Worm (Caenorhabditis elegans) whole organism, young adult: ENCODE measurements around the gene C04E6.7.

Experiments
- B0019.2 ChIP-seq: fragments of 200-800 bp; sonication (Bioruptor generic); conservative IDR thresholded peaks from 2 replicates; pipeline ENCODE4 v1.3.6; 2022; ENCODE audit warnings: missing genetic modification reagents, missing genetic modification characterization, missing compliant biosample characterization
- F57A8.1 ChIP-seq: fragments of 200-800 bp; sonication (Bioruptor generic); optimal IDR thresholded peaks from 2 replicates; lab custom pipeline; 2018; ENCODE audit warnings: mild to moderate bottlenecking, missing genetic modification characterization, moderate library complexity, missing compliant biosample characterization
- Y56A3A.18 ChIP-seq: fragments of 200-800 bp; sonication (Bioruptor generic); IDR thresholded peaks from 2 replicates; pipeline ENCODE4 v1.3.6; 2022; ENCODE audit warnings: missing genetic modification reagents, missing genetic modification characterization, missing compliant biosample characterization
- ama-1 ChIP-seq, 3 experiments: fragments of 150-350 bp in 1 of 3; sonication (generic microtip) in 2 of 3; optimal IDR thresholded peaks; 2 replicates each; lab custom pipeline; 2014 to 2018; ENCODE audit warnings: missing biosample characterization in 2 of 3, missing genetic modification characterization in 2 of 3, missing genetic modification reagents in 2 of 3
- dpl-1 ChIP-seq: fragments of 150-350 bp; optimal IDR thresholded peaks from 2 replicates; lab custom pipeline; 2014; ENCODE audit warnings: missing biosample characterization, missing genetic modification reagents, missing genetic modification characterization
- lir-1 ChIP-seq: fragments of 200-800 bp; sonication (Bioruptor generic); conservative IDR thresholded peaks from 2 replicates; pipeline ENCODE4 v1.3.6; 2022; ENCODE audit warnings: missing genetic modification reagents, missing genetic modification characterization, missing compliant biosample characterization
- nfya-1 ChIP-seq: sonication (generic microtip); optimal IDR thresholded peaks from 2 replicates; lab custom pipeline; 2017; ENCODE audit warnings: antibody characterized with exemption, missing compliant biosample characterization, missing genetic modification characterization, borderline replicate concordance; ENCODE audit not compliant: insufficient read depth
- snpc-4 ChIP-seq, 5 experiments: fragments of 150-350 bp in 1 of 5; sonication (generic microtip) in 4 of 5; optimal IDR thresholded peaks; 2 replicates each; lab custom pipeline; 2014 to 2018; ENCODE audit warnings: missing genetic modification characterization in 5 of 5, missing biosample characterization in 3 of 5, antibody characterized with exemption in 2 of 5, mild to moderate bottlenecking in 2 of 5, missing compliant biosample characterization in 2 of 5, missing genotype in 2 of 5, moderate library complexity in 2 of 5, missing genetic modification reagents in 1 of 5
- tlf-1 ChIP-seq: fragments of 200-800 bp; sonication (Bioruptor generic); optimal IDR thresholded peaks from 2 replicates; lab custom pipeline; 2018; ENCODE audit warnings: mild to moderate bottlenecking, missing genetic modification characterization, missing compliant biosample characterization
- ztf-25 ChIP-seq: fragments of 200-800 bp; sonication (Bioruptor generic); IDR thresholded peaks from 2 replicates; pipeline ENCODE4 v1.3.6; 2022; ENCODE audit warnings: missing genetic modification reagents, missing genetic modification characterization, missing compliant biosample characterization

ce11 chrV:5876966-5877365 lies 16.1 kb upstream of the C04E6.7 start:
- TF ChIP-seq F57A8.1 (GFP tag; lab: Kevin White, UChicago): no peak
- no peak for TF ChIP-seq nfya-1 (tag; lab: Kevin White, UChicago)
- no peak for TF ChIP-seq dpl-1 (GFP tag; lab: Kevin White, UChicago)
- TF ChIP-seq B0019.2: no peak
- no peak for TF ChIP-seq ztf-25 (GFP tag; lab: Robert Waterston, UW)
- no peak for TF ChIP-seq snpc-4 (GFP tag; optimal IDR thresholded peaks at IDR 0.05; lab: Kevin White, UChicago)
- TF ChIP-seq snpc-4 (tag; optimal IDR thresholded peaks at IDR 0.05; lab: Kevin White, UChicago): no peak
- no peak for TF ChIP-seq ama-1 (optimal IDR thresholded peaks at IDR 0.05; lab: Kevin White, UChicago)
- TF ChIP-seq ama-1 (GFP tag; optimal IDR thresholded peaks at IDR 0.05; lab: Kevin White, UChicago): no peak
- TF ChIP-seq lir-1 (GFP tag; lab: Robert Waterston, UW): no peak
- no peak for TF ChIP-seq Y56A3A.18 (GFP tag; lab: Robert Waterston, UW)
- TF ChIP-seq tlf-1 (GFP tag; lab: Kevin White, UChicago): no peak
